Fruit fly (Drosophila melanogaster): ENCODE measurements around the gene Synd.
A peak's percentile ranks its signal among the peaks of the same experiment; 100 is the strongest.

Gene Synd

dm6 chr3R:20846768-20847167 lies 14.2 kb downstream of the Synd start, which contains the start of gene CG15696:
Gene CG15696, plus strand, starts transcription at chr3R:20847068.
- TF ChIP-seq OdsH (GFP tag; optimal IDR thresholded peaks at IDR 0.05) (no peak), Vsx2 (GFP tag; optimal IDR thresholded peaks at IDR 0.05; ENCODE audit: partially characterized antibody) (no peak), dmrt93B (GFP tag; optimal IDR thresholded peaks at IDR 0.05) (no peak), lola (GFP tag; optimal IDR thresholded peaks at IDR 0.05) (no peak), sage (GFP tag; optimal IDR thresholded peaks at IDR 0.05) (no peak), CG9705 (GFP tag; optimal IDR thresholded peaks at IDR 0.05) (no peak), fru (GFP tag; optimal IDR thresholded peaks at IDR 0.05) (no peak), dsf (GFP tag; optimal IDR thresholded peaks at IDR 0.05; ENCODE audit: borderline replicate concordance) (no peak), tai (GFP tag; optimal IDR thresholded peaks at IDR 0.05) (no peak), br (GFP tag; optimal IDR thresholded peaks at IDR 0.05) (no peak), foxo (GFP tag; optimal IDR thresholded peaks at IDR 0.05) (no peak), pan (optimal IDR thresholded peaks at IDR 0.05) (no peak), Dfd (GFP tag; optimal IDR thresholded peaks at IDR 0.05) (no peak), dl (GFP tag; optimal IDR thresholded peaks at IDR 0.05; ENCODE audit: insufficient read depth in 1 of 2, partially characterized antibody in 2 of 2) (no peak), Hr78 (GFP tag; optimal IDR thresholded peaks at IDR 0.05) (no peak), HLH106 (tag; optimal IDR thresholded peaks at IDR 0.05) (no peak), psq (GFP tag; optimal IDR thresholded peaks at IDR 0.05) (no peak), Hnf4 (GFP tag; optimal IDR thresholded peaks at IDR 0.05) (no peak), CG32264 (GFP tag; optimal IDR thresholded peaks at IDR 0.05) (no peak), Myc (optimal IDR thresholded peaks at IDR 0.05) (no peak)

dm6 chr3R:20850395-20851039 lies 17.9 kb downstream of the Synd start, which contains the start of gene RpS30:
Gene RpS30, plus strand, starts transcription at chr3R:20850516.
- TF ChIP-seq Rel (GFP tag; optimal IDR thresholded peaks at IDR 0.05) (no peak), Rel (tag; optimal IDR thresholded peaks at IDR 0.05) (peak; percentile 12), fru (GFP tag; optimal IDR thresholded peaks at IDR 0.05) (peak; percentile 26), tai (GFP tag; optimal IDR thresholded peaks at IDR 0.05) (no peak), N (GFP tag; optimal IDR thresholded peaks at IDR 0.05) (no peak), brk (GFP tag; optimal IDR thresholded peaks at IDR 0.05) (peak; percentile 56), CrebA (GFP tag; optimal IDR thresholded peaks at IDR 0.05; ENCODE audit: borderline replicate concordance) (peak; percentile 13), Dfd (GFP tag; optimal IDR thresholded peaks at IDR 0.05) (no peak), Hr78 (GFP tag; optimal IDR thresholded peaks at IDR 0.05) (no peak), usp (GFP tag; optimal IDR thresholded peaks at IDR 0.05) (no peak), Mio (GFP tag; optimal IDR thresholded peaks at IDR 0.05) (no peak), Dif (GFP tag; optimal IDR thresholded peaks at IDR 0.05; ENCODE audit: partially characterized antibody) (no peak), dl (GFP tag; optimal IDR thresholded peaks at IDR 0.05; ENCODE audit: insufficient read depth in 1 of 2, partially characterized antibody in 2 of 2) (no peak), Sp1 (GFP tag; optimal IDR thresholded peaks at IDR 0.05) (no peak), sv (GFP tag; optimal IDR thresholded peaks at IDR 0.05) (no peak), h (GFP tag; optimal IDR thresholded peaks at IDR 0.05) (peak; percentile 49), rgr (GFP tag; optimal IDR thresholded peaks at IDR 0.05) (no peak), psq (GFP tag; optimal IDR thresholded peaks at IDR 0.05) (peak; percentile 5), lola (GFP tag; optimal IDR thresholded peaks at IDR 0.05) (no peak), br (GFP tag; optimal IDR thresholded peaks at IDR 0.05) (no peak), Jra (GFP tag; optimal IDR thresholded peaks at IDR 0.05) (peak; percentile 12), GATAd (GFP tag; optimal IDR thresholded peaks at IDR 0.05) (no peak), Abd-B (GFP tag; optimal IDR thresholded peaks at IDR 0.05) (no peak), ey (GFP tag; optimal IDR thresholded peaks at IDR 0.05) (peak; percentile 6), pan (optimal IDR thresholded peaks at IDR 0.05) (no peak), dmrt93B (GFP tag; optimal IDR thresholded peaks at IDR 0.05) (peak; percentile 2), HLH106 (tag; optimal IDR thresholded peaks at IDR 0.05) (peak; percentile 40), Hr83 (GFP tag; optimal IDR thresholded peaks at IDR 0.05; ENCODE audit: poor library complexity, severe bottlenecking) (peak; percentile 79), foxo (GFP tag; optimal IDR thresholded peaks at IDR 0.05) (no peak), CG9705 (GFP tag; optimal IDR thresholded peaks at IDR 0.05) (peak; percentile 24), OdsH (GFP tag; optimal IDR thresholded peaks at IDR 0.05) (no peak), Hnf4 (GFP tag; optimal IDR thresholded peaks at IDR 0.05) (peak; percentile 65), jim (GFP tag; optimal IDR thresholded peaks at IDR 0.05) (no peak), sage (GFP tag; optimal IDR thresholded peaks at IDR 0.05) (no peak), dsf (GFP tag; optimal IDR thresholded peaks at IDR 0.05; ENCODE audit: borderline replicate concordance) (no peak), Myc (optimal IDR thresholded peaks at IDR 0.05) (peak; percentile 54), CG32264 (GFP tag; optimal IDR thresholded peaks at IDR 0.05) (no peak), Vsx2 (GFP tag; optimal IDR thresholded peaks at IDR 0.05; ENCODE audit: partially characterized antibody) (no peak)
